Fruit fly (Drosophila melanogaster) whole organism, wandering third instar larva: Measurements from ENCODE around the gene CG16721.

Experiments
- Abd-B ChIP-seq: fragments of >200 bp; optimal IDR thresholded peaks from 2 replicates; lab custom pipeline; 2017; ENCODE audit warnings: missing biosample characterization, missing genetic modification characterization
- CG32264 ChIP-seq: fragments of 200-800 bp; sonication (Bioruptor generic); optimal IDR thresholded peaks from 2 replicates; lab custom pipeline; 2016; ENCODE audit warnings: missing biosample characterization, missing genetic modification characterization
- CG9705 ChIP-seq: fragments of 200-800 bp; sonication (Bioruptor generic); optimal IDR thresholded peaks from 2 replicates; lab custom pipeline; 2018; ENCODE audit warnings: missing biosample characterization, mild to moderate bottlenecking, missing genetic modification characterization
- CrebA ChIP-seq: fragments of 200-800 bp; sonication (Bioruptor generic); optimal IDR thresholded peaks from 2 replicates; lab custom pipeline; 2016; ENCODE audit warnings: missing biosample characterization, mild to moderate bottlenecking, missing genetic modification characterization, borderline replicate concordance
- Dfd ChIP-seq: fragments of >200 bp; optimal IDR thresholded peaks from 2 replicates; lab custom pipeline; 2017; ENCODE audit warnings: missing biosample characterization, missing genetic modification characterization
- Dif ChIP-seq: fragments of 200-275, 200-300 bp; sonication (Bioruptor generic); optimal IDR thresholded peaks from 2 replicates; lab custom pipeline; 2018; ENCODE audit warnings: missing biosample characterization, missing genetic modification characterization; ENCODE audit not compliant: partially characterized antibody
- GATAd ChIP-seq: sonication (Bioruptor generic); optimal IDR thresholded peaks from 2 replicates; lab custom pipeline; 2016; ENCODE audit warnings: missing biosample characterization, missing genetic modification characterization
- HLH106 ChIP-seq: fragments of 200-800 bp; optimal IDR thresholded peaks from 3 replicates; lab custom pipeline; 2019; ENCODE audit warnings: missing biosample characterization, mild to moderate bottlenecking, missing genetic modification characterization, moderate library complexity
- Hnf4 ChIP-seq: fragments of 200-800 bp; sonication (Bioruptor generic); optimal IDR thresholded peaks from 2 replicates; lab custom pipeline; 2016; ENCODE audit warnings: missing biosample characterization, mild to moderate bottlenecking, missing genetic modification characterization
- Hr78 ChIP-seq: fragments of >200 bp; optimal IDR thresholded peaks from 2 replicates; lab custom pipeline; 2017; ENCODE audit warnings: missing biosample characterization, missing genetic modification characterization
- Hr83 ChIP-seq: fragments of 200-300 bp; sonication (Bioruptor generic); optimal IDR thresholded peaks from 2 replicates; lab custom pipeline; 2016; ENCODE audit warnings: missing biosample characterization, mild to moderate bottlenecking, missing genetic modification characterization, moderate library complexity; ENCODE audit not compliant: poor library complexity, severe bottlenecking
- Jra ChIP-seq: sonication (Bioruptor generic); optimal IDR thresholded peaks from 2 replicates; lab custom pipeline; 2016; ENCODE audit warnings: missing biosample characterization, missing genetic modification characterization
- Mio ChIP-seq: sonication (Bioruptor generic); optimal IDR thresholded peaks from 2 replicates; lab custom pipeline; 2016; ENCODE audit warnings: missing biosample characterization, missing genetic modification characterization
- Myc ChIP-seq: fragments of >200 bp; optimal IDR thresholded peaks from 2 replicates; lab custom pipeline; 2017
- N ChIP-seq: fragments of >200 bp; optimal IDR thresholded peaks from 2 replicates; lab custom pipeline; 2018; ENCODE audit warnings: missing biosample characterization, missing external identifiers, missing genetic modification characterization
- OdsH ChIP-seq: fragments of 200-800 bp; sonication (Bioruptor generic); optimal IDR thresholded peaks from 2 replicates; lab custom pipeline; 2016; ENCODE audit warnings: missing biosample characterization, mild to moderate bottlenecking, missing genetic modification characterization
- Rel ChIP-seq, 2 experiments: fragments of 200-800 bp; sonication (Bioruptor generic) in 1 of 2; optimal IDR thresholded peaks; 2 replicates in 1 of 2; 3 replicates in 1 of 2; lab custom pipeline; 2016 to 2019; ENCODE audit warnings: mild to moderate bottlenecking in 2 of 2, missing biosample characterization in 2 of 2, missing genetic modification characterization in 2 of 2, moderate library complexity in 1 of 2
- Sp1 ChIP-seq: fragments of 200-800 bp; sonication (Bioruptor generic); optimal IDR thresholded peaks from 3 replicates; lab custom pipeline; 2019; ENCODE audit warnings: missing biosample characterization, mild to moderate bottlenecking, missing genetic modification characterization, moderate library complexity
- Vsx2 ChIP-seq: fragments of 200-300, 225-300 bp; sonication (Bioruptor generic); optimal IDR thresholded peaks from 2 replicates; lab custom pipeline; 2018; ENCODE audit warnings: missing biosample characterization, missing genetic modification characterization; ENCODE audit not compliant: partially characterized antibody
- br ChIP-seq: fragments of 200-800 bp; sonication (Bioruptor generic); optimal IDR thresholded peaks from 2 replicates; lab custom pipeline; 2016; ENCODE audit warnings: missing biosample characterization, missing genetic modification characterization
- brk ChIP-seq: fragments of 200-800 bp; sonication (Bioruptor generic); optimal IDR thresholded peaks from 2 replicates; lab custom pipeline; 2016; ENCODE audit warnings: missing biosample characterization, mild to moderate bottlenecking, missing genetic modification characterization
- dl ChIP-seq, 2 experiments: fragments of 175-275, 200-275 bp in 1 of 2; fragments of 200-275 bp in 1 of 2; sonication (Bioruptor generic); optimal IDR thresholded peaks; lab custom pipeline; 2018; ENCODE audit warnings: mild to moderate bottlenecking in 2 of 2, missing biosample characterization in 2 of 2, missing genetic modification characterization in 2 of 2, moderate library complexity in 2 of 2; ENCODE audit not compliant: partially characterized antibody in 2 of 2, insufficient read depth in 1 of 2
- dmrt93B ChIP-seq: fragments of 200-800 bp; sonication (Bioruptor generic); optimal IDR thresholded peaks from 2 replicates; lab custom pipeline; 2018; ENCODE audit warnings: missing biosample characterization, mild to moderate bottlenecking, missing genetic modification characterization
- dsf ChIP-seq: sonication (Bioruptor generic); optimal IDR thresholded peaks from 2 replicates; lab custom pipeline; 2016; ENCODE audit warnings: missing biosample characterization, missing genetic modification characterization, borderline replicate concordance
- ey ChIP-seq: fragments of 200-800 bp; sonication (Bioruptor generic); optimal IDR thresholded peaks from 2 replicates; lab custom pipeline; 2016; ENCODE audit warnings: missing biosample characterization, missing genetic modification characterization
- foxo ChIP-seq, 2 experiments: fragments of 200-800 bp; sonication (Bioruptor generic); optimal IDR thresholded peaks; 2 replicates in 1 of 2; 3 replicates in 1 of 2; lab custom pipeline; 2016 to 2017; ENCODE audit warnings: missing biosample characterization in 2 of 2, missing genetic modification characterization in 2 of 2
- fru ChIP-seq: fragments of 200-800 bp; sonication (Bioruptor generic); optimal IDR thresholded peaks from 3 replicates; lab custom pipeline; 2016; ENCODE audit warnings: missing biosample characterization, mild to moderate bottlenecking, missing genetic modification characterization
- h ChIP-seq: fragments of 200-800 bp; sonication (Bioruptor generic); optimal IDR thresholded peaks from 3 replicates; lab custom pipeline; 2016; ENCODE audit warnings: missing biosample characterization, mild to moderate bottlenecking, missing genetic modification characterization
- jim ChIP-seq: fragments of 175-275, 200-325 bp; sonication (Bioruptor generic); optimal IDR thresholded peaks from 2 replicates; lab custom pipeline; 2016; ENCODE audit warnings: missing biosample characterization, mild to moderate bottlenecking, missing genetic modification characterization
- lola ChIP-seq: fragments of >200 bp; optimal IDR thresholded peaks from 2 replicates; lab custom pipeline; 2017; ENCODE audit warnings: missing biosample characterization, missing genetic modification characterization
- pan ChIP-seq: fragments of >200 bp; optimal IDR thresholded peaks from 2 replicates; lab custom pipeline; 2017
- psq ChIP-seq: fragments of 200-800 bp; sonication (Bioruptor generic); optimal IDR thresholded peaks from 3 replicates; lab custom pipeline; 2017; ENCODE audit warnings: missing biosample characterization, mild to moderate bottlenecking, missing genetic modification characterization, moderate library complexity
- rgr ChIP-seq: fragments of 200-800 bp; sonication (Bioruptor generic); optimal IDR thresholded peaks from 3 replicates; lab custom pipeline; 2016; ENCODE audit warnings: missing biosample characterization, mild to moderate bottlenecking, missing genetic modification characterization
- sage ChIP-seq: fragments of 200-800 bp; sonication (Bioruptor generic); optimal IDR thresholded peaks from 2 replicates; lab custom pipeline; 2016; ENCODE audit warnings: missing biosample characterization, mild to moderate bottlenecking, missing genetic modification characterization
- sv ChIP-seq: fragments of 200-800 bp; sonication (Bioruptor generic); optimal IDR thresholded peaks from 3 replicates; lab custom pipeline; 2016; ENCODE audit warnings: missing biosample characterization, missing genetic modification characterization
- tai ChIP-seq: sonication (Bioruptor generic); optimal IDR thresholded peaks from 2 replicates; lab custom pipeline; 2016; ENCODE audit warnings: missing biosample characterization, missing genetic modification characterization
- usp ChIP-seq: fragments of >200 bp; optimal IDR thresholded peaks from 2 replicates; lab custom pipeline; 2017; ENCODE audit warnings: missing biosample characterization, missing genetic modification characterization
- woc ChIP-seq: sonication (Bioruptor generic); optimal IDR thresholded peaks from 2 replicates; lab custom pipeline; 2016; ENCODE audit warnings: missing biosample characterization, mild to moderate bottlenecking, missing genetic modification characterization

The CG16721 gene

dm6 chrX:5899241-5900145 is 19.8 kb downstream of the CG16721 start:
- TF ChIP-seq tai (GFP tag; lab: Kevin White, UChicago) (peak; percentile 84), Myc (no peak), Vsx2 (no peak), Abd-B (GFP tag; lab: Kevin White, UChicago) (no peak), Dfd (peak; percentile 39), woc (GFP tag; lab: Kevin White, UChicago) (no peak), HLH106 (peak; percentile 28), Hnf4 (GFP tag; lab: Kevin White, UChicago) (no peak), foxo (GFP tag; optimal IDR thresholded peaks at IDR 0.05; lab: Kevin White, UChicago) (peak in 1 of 2 experiments; percentile 1), h (GFP tag; lab: Kevin White, UChicago) (no peak), brk (GFP tag; lab: Kevin White, UChicago) (no peak), usp (GFP tag; lab: Kevin White, UChicago) (no peak), Mio (GFP tag; lab: Kevin White, UChicago) (no peak), br (GFP tag; lab: Kevin White, UChicago) (no peak), lola (no peak), fru (GFP tag; lab: Kevin White, UChicago) (no peak), CG9705 (no peak), Rel (GFP tag; optimal IDR thresholded peaks at IDR 0.05; lab: Kevin White, UChicago) (no peak), Rel (tag; optimal IDR thresholded peaks at IDR 0.05; lab: Kevin White, UChicago) (peak; percentile 23), Dif (GFP tag; lab: Kevin White, UChicago) (peak; percentile 66), jim (GFP tag; lab: Kevin White, UChicago) (peak; percentile 64), OdsH (GFP tag; lab: Kevin White, UChicago) (no peak), dl (GFP tag; optimal IDR thresholded peaks at IDR 0.05; lab: Kevin White, UChicago; ENCODE audit: insufficient read depth in 1 of 2, partially characterized antibody in 2 of 2) (peak; percentile 51 to 70), dmrt93B (GFP tag; lab: Kevin White, UChicago) (no peak), psq (GFP tag; lab: Kevin White, UChicago) (peak; percentile 96), Sp1 (GFP tag; lab: Kevin White, UChicago) (peak; percentile 2), Hr78 (GFP tag; lab: Kevin White, UChicago) (no peak)

dm6 chrX:5900146-5901093 is 20.8 kb downstream of the CG16721 start, which contains the start of gene Act5C:
Gene Act5C, plus strand, starts transcription at chrX:5900861.
- TF ChIP-seq N (no peak), jim (GFP tag; lab: Kevin White, UChicago) (no peak), usp (GFP tag; lab: Kevin White, UChicago) (no peak), dmrt93B (GFP tag; lab: Kevin White, UChicago) (peak; percentile 93), brk (GFP tag; lab: Kevin White, UChicago) (peak; percentile 87), br (GFP tag; lab: Kevin White, UChicago) (peak; percentile 97), Mio (GFP tag; lab: Kevin White, UChicago) (peak; percentile 78), Hr78 (GFP tag; lab: Kevin White, UChicago) (no peak), sage (GFP tag; lab: Kevin White, UChicago) (peak; percentile 95), Sp1 (GFP tag; lab: Kevin White, UChicago) (peak; percentile 97), fru (GFP tag; lab: Kevin White, UChicago) (peak; percentile 97), OdsH (GFP tag; lab: Kevin White, UChicago) (peak; percentile 95), Myc (no peak), Dfd (no peak), GATAd (GFP tag; lab: Kevin White, UChicago) (peak; percentile 47), CrebA (GFP tag; lab: Kevin White, UChicago) (peak; percentile 91), Hnf4 (GFP tag; lab: Kevin White, UChicago) (peak; percentile 95), dsf (GFP tag; lab: Kevin White, UChicago) (peak; percentile 81), dl (GFP tag; optimal IDR thresholded peaks at IDR 0.05; lab: Kevin White, UChicago; ENCODE audit: insufficient read depth in 1 of 2, partially characterized antibody in 2 of 2) (peak in 1 of 2 experiments; percentile 1), woc (GFP tag; lab: Kevin White, UChicago) (peak; percentile 97), lola (no peak), HLH106 (peak; percentile 97), psq (GFP tag; lab: Kevin White, UChicago) (peak; percentile 91), pan (lab: Kevin White, UChicago) (no peak), Abd-B (GFP tag; lab: Kevin White, UChicago) (no peak), Jra (GFP tag; lab: Kevin White, UChicago) (peak; percentile 75), CG9705 (peak; percentile 92), Dif (GFP tag; lab: Kevin White, UChicago) (peak; percentile 67), h (GFP tag; lab: Kevin White, UChicago) (peak; percentile 97), sv (GFP tag; lab: Kevin White, UChicago) (peak; percentile 93), foxo (GFP tag; optimal IDR thresholded peaks at IDR 0.05; lab: Kevin White, UChicago) (peak; percentile 87 to 97), rgr (peak; percentile 97), ey (peak; percentile 97), Rel (GFP tag; optimal IDR thresholded peaks at IDR 0.05; lab: Kevin White, UChicago) (peak; percentile 74), Rel (tag; optimal IDR thresholded peaks at IDR 0.05; lab: Kevin White, UChicago) (peak; percentile 81), Vsx2 (no peak), CG32264 (peak; percentile 94), Hr83 (peak; percentile 66), tai (GFP tag; lab: Kevin White, UChicago) (peak; percentile 49)
- TF ChIP-seq, all 38 proteins: peak for 28
